Fruit fly (Drosophila melanogaster) whole organism, embryonic: ENCODE data around the gene CG12362.

Experiments
- CG15011 ChIP-seq: fragments of 200-800 bp; sonication (Bioruptor generic); optimal IDR thresholded peaks from 3 replicates; lab custom pipeline; 2018; ENCODE audit warnings: missing biosample characterization, mild to moderate bottlenecking, missing genetic modification characterization
- CG15514 ChIP-seq: fragments of 200-800 bp; sonication (Bioruptor generic); optimal IDR thresholded peaks from 3 replicates; lab custom pipeline; 2017; ENCODE audit warnings: missing biosample characterization, missing genetic modification characterization, mild to moderate bottlenecking, moderate library complexity, missing genetic modification reagents
- CG1647 ChIP-seq: fragments of 200-800 bp; sonication (Bioruptor generic); optimal IDR thresholded peaks from 3 replicates; lab custom pipeline; 2016; ENCODE audit warnings: missing biosample characterization, missing genetic modification characterization
- CG4617 ChIP-seq: fragments of 200-800 bp; sonication (Bioruptor generic); optimal IDR thresholded peaks from 3 replicates; lab custom pipeline; 2016; ENCODE audit warnings: missing biosample characterization, missing genetic modification characterization, borderline replicate concordance
- CG7987 ChIP-seq: fragments of 200-800 bp; sonication (Bioruptor generic); optimal IDR thresholded peaks from 2 replicates; lab custom pipeline; 2018; ENCODE audit warnings: missing biosample characterization, mild to moderate bottlenecking, missing genetic modification characterization, moderate library complexity
- CG8478 ChIP-seq: fragments of >200 bp; optimal IDR thresholded peaks from 2 replicates; lab custom pipeline; 2018
- Oaz ChIP-seq: fragments of 200-800 bp; sonication (Bioruptor generic); IDR thresholded peaks from 2 replicates; pipeline ENCODE4 v1.3.6; 2022; ENCODE audit warnings: missing biosample characterization, missing genetic modification characterization
- Trl ChIP-seq, 3 experiments: fragments of >200 bp in 2 of 3; fragments of 200-800 bp in 1 of 3; sonication (Bioruptor generic) in 1 of 3; optimal IDR thresholded peaks; 2 replicates in 1 of 3; 3 replicates in 2 of 3; lab custom pipeline; 2016 to 2017; ENCODE audit warnings: missing biosample characterization in 1 of 3, missing genetic modification characterization in 1 of 3
- aop ChIP-seq: fragments of 200-800 bp; sonication (Bioruptor generic); IDR thresholded peaks from 2 replicates; pipeline ENCODE4 v1.3.6; 2022; ENCODE audit warnings: missing biosample characterization, missing genetic modification characterization
- psq ChIP-seq: fragments of 200-800 bp; sonication (Bioruptor generic); optimal IDR thresholded peaks from 2 replicates; lab custom pipeline; 2017; ENCODE audit warnings: missing biosample characterization, missing genetic modification characterization
- tio ChIP-seq: fragments of 200-800 bp; sonication (Bioruptor generic); optimal IDR thresholded peaks from 2 replicates; lab custom pipeline; 2017; ENCODE audit warnings: missing biosample characterization, missing genetic modification characterization, inconsistent platforms

DNA sequence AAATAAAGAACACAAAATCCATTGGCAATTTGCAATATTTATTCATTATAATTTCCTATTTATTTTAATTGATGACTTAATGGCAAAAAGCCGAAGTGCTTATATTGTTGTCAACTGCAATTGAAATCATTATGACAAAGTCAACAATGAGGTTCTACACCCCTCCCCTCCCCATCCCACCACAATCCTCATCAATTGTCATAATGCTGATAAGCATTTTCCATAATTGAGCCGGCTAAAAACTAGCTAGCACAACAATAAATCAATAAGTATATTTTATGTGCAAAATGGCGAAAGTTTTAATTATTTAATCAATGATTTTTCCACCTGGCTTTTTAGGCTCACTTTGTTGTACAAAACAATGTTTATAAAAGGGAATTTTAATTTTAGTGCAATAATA, 29.7 kb upstream of the CG12362 start:
- TF ChIP-seq CG4617 (GFP tag; lab: Kevin White, UChicago) (no peak), CG1647 (GFP tag; lab: Kevin White, UChicago) (no peak), tio (GFP tag; lab: Kevin White, UChicago) (no peak), psq (GFP tag; lab: Kevin White, UChicago) (no peak), CG15011 (GFP tag; lab: Kevin White, UChicago) (no peak), CG15514 (GFP tag; lab: Kevin White, UChicago) (no peak), aop (GFP tag; lab: Robert Waterston, UW) (no peak), Trl (optimal IDR thresholded peaks at IDR 0.05; lab: Kevin White, UChicago) (no peak), Trl (GFP tag; optimal IDR thresholded peaks at IDR 0.05; lab: Kevin White, UChicago) (no peak), Oaz (GFP tag; lab: Robert Waterston, UW) (no peak), CG8478 (lab: Kevin White, UChicago) (no peak), CG7987 (GFP tag; lab: Kevin White, UChicago) (no peak)
